Worm (Caenorhabditis elegans) whole organism, L1 larva: ENCODE measurements around the gene glb-1.

Experiments used
- C04F5.9 ChIP-seq: sonication (generic microtip); optimal IDR thresholded peaks from 2 replicates; lab custom pipeline; 2016; ENCODE audit warnings: missing genetic modification characterization, missing compliant biosample characterization
- C16A3.4 ChIP-seq: fragments of 150-350 bp; optimal IDR thresholded peaks from 2 replicates; lab custom pipeline; 2014; ENCODE audit warnings: missing biosample characterization, missing genetic modification characterization
- Y116A8C.19 ChIP-seq: sonication (generic microtip); optimal IDR thresholded peaks from 2 replicates; lab custom pipeline; 2016; ENCODE audit warnings: missing compliant biosample characterization, missing genetic modification characterization, borderline replicate concordance
- aha-1 ChIP-seq: fragments of 150-350 bp; optimal IDR thresholded peaks from 2 replicates; lab custom pipeline; 2014; ENCODE audit warnings: missing biosample characterization, missing genetic modification characterization
- ama-1 ChIP-seq: fragments of 150-350 bp; optimal IDR thresholded peaks from 2 replicates; lab custom pipeline; 2014
- blmp-1 ChIP-seq: fragments of 150-350 bp; optimal IDR thresholded peaks from 2 replicates; lab custom pipeline; 2014; ENCODE audit warnings: missing biosample characterization, missing genetic modification characterization
- ceh-63 ChIP-seq: fragments of 200-800 bp; sonication (Bioruptor generic); optimal IDR thresholded peaks from 2 replicates; lab custom pipeline; 2018; ENCODE audit warnings: mild to moderate bottlenecking, missing genetic modification characterization, missing compliant biosample characterization
- ceh-8 ChIP-seq: fragments of 200-800 bp; sonication (Bioruptor generic); optimal IDR thresholded peaks from 2 replicates; lab custom pipeline; 2018; ENCODE audit warnings: mild to moderate bottlenecking, missing genetic modification characterization, moderate library complexity, missing compliant biosample characterization
- ceh-82 ChIP-seq, 3 experiments: fragments of 150-350 bp in 1 of 3; sonication (generic microtip) in 2 of 3; optimal IDR thresholded peaks; 2 replicates each; lab custom pipeline; 2014 to 2017; ENCODE audit warnings: missing biosample characterization in 3 of 3, missing genetic modification characterization in 3 of 3
- ceh-90 ChIP-seq: sonication (generic microtip); optimal IDR thresholded peaks from 2 replicates; lab custom pipeline; 2016; ENCODE audit warnings: missing genetic modification characterization, missing compliant biosample characterization
- ces-1 ChIP-seq: fragments of 150-350 bp; optimal IDR thresholded peaks from 2 replicates; lab custom pipeline; 2014; ENCODE audit warnings: missing biosample characterization, missing genetic modification reagents, missing genetic modification characterization
- efl-3 ChIP-seq: fragments of 200-800 bp; sonication (Bioruptor generic); optimal IDR thresholded peaks from 2 replicates; lab custom pipeline; 2018; ENCODE audit warnings: mild to moderate bottlenecking, missing genetic modification characterization, missing compliant biosample characterization
- egl-27 ChIP-seq, 2 experiments: fragments of 150-350 bp in 1 of 2; sonication (generic microtip); optimal IDR thresholded peaks; 3 replicates each; lab custom pipeline; 2017 to 2018; ENCODE audit warnings: missing biosample characterization in 2 of 2, missing genetic modification characterization in 2 of 2, missing genetic modification reagents in 2 of 2
- elt-3 ChIP-seq, 6 experiments: fragments of 150-350 bp in 1 of 6; sonication (generic microtip); optimal IDR thresholded peaks; 2 replicates each; lab custom pipeline; 2017 to 2018; ENCODE audit warnings: missing biosample characterization in 6 of 6, missing genetic modification characterization in 6 of 6, inconsistent platforms in 1 of 6
- ets-5 ChIP-seq: fragments of 200-800 bp; sonication (Bioruptor generic); IDR thresholded peaks from 2 replicates; pipeline ENCODE4 v1.3.6; 2022; ENCODE audit warnings: missing genetic modification characterization, missing compliant biosample characterization
- fkh-10 ChIP-seq: sonication (generic microtip); optimal IDR thresholded peaks from 2 replicates; lab custom pipeline; 2017; ENCODE audit warnings: missing biosample characterization, missing genetic modification reagents, missing genetic modification characterization
- fkh-4 ChIP-seq: sonication (generic microtip); optimal IDR thresholded peaks from 2 replicates; lab custom pipeline; 2016; ENCODE audit warnings: missing compliant biosample characterization, missing genetic modification characterization, borderline replicate concordance
- fos-1 ChIP-seq: fragments of 150-350 bp; optimal IDR thresholded peaks from 2 replicates; lab custom pipeline; 2014; ENCODE audit warnings: missing biosample characterization, missing genetic modification characterization
- hlh-4 ChIP-seq: sonication (generic microtip); optimal IDR thresholded peaks from 2 replicates; lab custom pipeline; 2016; ENCODE audit warnings: mild to moderate bottlenecking, missing genetic modification characterization, missing compliant biosample characterization
- hpl-2 ChIP-seq: fragments of 150-350 bp; optimal IDR thresholded peaks from 2 replicates; lab custom pipeline; 2014; ENCODE audit warnings: missing biosample characterization, missing genetic modification reagents, missing genetic modification characterization
- irx-1 ChIP-seq: sonication (generic microtip); optimal IDR thresholded peaks from 2 replicates; lab custom pipeline; 2016; ENCODE audit warnings: missing genetic modification characterization, missing compliant biosample characterization
- lin-13 ChIP-seq: fragments of 150-350 bp; optimal IDR thresholded peaks from 2 replicates; lab custom pipeline; 2014; ENCODE audit warnings: missing biosample characterization, missing genetic modification reagents, missing genetic modification characterization
- lin-14 ChIP-seq: fragments of 200-800 bp; sonication (Bioruptor generic); optimal IDR thresholded peaks from 2 replicates; lab custom pipeline; 2018; ENCODE audit warnings: mild to moderate bottlenecking, missing genetic modification characterization, moderate library complexity, missing compliant biosample characterization
- lin-15B ChIP-seq: fragments of 150-350 bp; sonication (generic microtip); optimal IDR thresholded peaks from 3 replicates; lab custom pipeline; 2014; ENCODE audit warnings: missing biosample characterization, missing genetic modification characterization
- lir-3 ChIP-seq: sonication (generic microtip); optimal IDR thresholded peaks from 2 replicates; lab custom pipeline; 2016; ENCODE audit warnings: mild to moderate bottlenecking, missing genetic modification characterization, moderate library complexity, missing compliant biosample characterization; ENCODE audit not compliant: poor library complexity
- lsy-2 ChIP-seq, 2 experiments: fragments of 150-350 bp; optimal IDR thresholded peaks; 2 replicates each; lab custom pipeline; 2014; ENCODE audit warnings: missing biosample characterization in 2 of 2, missing genetic modification characterization in 2 of 2
- mab-9 ChIP-seq: fragments of 200-800 bp; sonication (Bioruptor generic); IDR thresholded peaks from 2 replicates; pipeline ENCODE4 v1.3.6; 2022; ENCODE audit warnings: missing genetic modification reagents, missing genetic modification characterization, missing compliant biosample characterization
- mef-2 ChIP-seq: fragments of 150-350 bp; optimal IDR thresholded peaks from 2 replicates; lab custom pipeline; 2014; ENCODE audit warnings: missing biosample characterization, missing genetic modification characterization
- nhr-11 ChIP-seq: fragments of 150-350 bp; optimal IDR thresholded peaks from 2 replicates; lab custom pipeline; 2014; ENCODE audit warnings: missing biosample characterization, missing genetic modification characterization
- nhr-19 ChIP-seq: fragments of 200-800 bp; sonication (Bioruptor generic); conservative IDR thresholded peaks from 2 replicates; pipeline ENCODE4 v1.3.6; 2022; ENCODE audit warnings: missing genetic modification characterization, missing compliant biosample characterization
- nhr-28 ChIP-seq: fragments of 150-350 bp; optimal IDR thresholded peaks from 2 replicates; lab custom pipeline; 2014; ENCODE audit warnings: missing biosample characterization, missing genetic modification characterization
- nhr-47 ChIP-seq: sonication (generic microtip); optimal IDR thresholded peaks from 2 replicates; lab custom pipeline; 2016; ENCODE audit warnings: mild to moderate bottlenecking, missing genetic modification characterization, moderate library complexity, missing compliant biosample characterization
- nhr-71 ChIP-seq: sonication (generic microtip); optimal IDR thresholded peaks from 2 replicates; lab custom pipeline; 2016; ENCODE audit warnings: mild to moderate bottlenecking, missing genetic modification characterization, moderate library complexity, missing compliant biosample characterization
- nhr-77 ChIP-seq: fragments of 150-350 bp; optimal IDR thresholded peaks from 2 replicates; lab custom pipeline; 2014; ENCODE audit warnings: missing biosample characterization, missing genetic modification characterization
- nhr-84 ChIP-seq: sonication (generic microtip); optimal IDR thresholded peaks from 2 replicates; lab custom pipeline; 2017; ENCODE audit warnings: missing biosample characterization, missing genetic modification characterization
- nhr-85 ChIP-seq: sonication (generic microtip); peaks from one replicate; lab custom pipeline; 2016; ENCODE audit warnings: missing genetic modification characterization, inconsistent platforms, missing compliant biosample characterization
- nhr-90 ChIP-seq: sonication (generic microtip); optimal IDR thresholded peaks from 2 replicates; lab custom pipeline; 2016; ENCODE audit warnings: mild to moderate bottlenecking, missing genetic modification characterization, missing compliant biosample characterization; ENCODE audit not compliant: poor library complexity
- pax-3 ChIP-seq: fragments of 200-800 bp; sonication (Bioruptor generic); optimal IDR thresholded peaks from 2 replicates; lab custom pipeline; 2018; ENCODE audit warnings: mild to moderate bottlenecking, missing genetic modification characterization, moderate library complexity, missing compliant biosample characterization
- pqm-1 ChIP-seq: sonication (generic microtip); optimal IDR thresholded peaks from 3 replicates; lab custom pipeline; 2017; ENCODE audit warnings: missing biosample characterization, missing genetic modification characterization
- rnt-1 ChIP-seq: sonication (generic microtip); optimal IDR thresholded peaks from 2 replicates; lab custom pipeline; 2016; ENCODE audit warnings: mild to moderate bottlenecking, missing genetic modification characterization, moderate library complexity, missing compliant biosample characterization
- skn-1 ChIP-seq: fragments of 150-350 bp; optimal IDR thresholded peaks from 2 replicates; lab custom pipeline; 2014; ENCODE audit warnings: missing biosample characterization, missing genetic modification characterization
- sox-4 ChIP-seq: sonication (generic microtip); optimal IDR thresholded peaks from 2 replicates; lab custom pipeline; 2016; ENCODE audit warnings: missing genetic modification characterization, missing compliant biosample characterization
- tbx-2 ChIP-seq: sonication (generic microtip); optimal IDR thresholded peaks from 2 replicates; lab custom pipeline; 2016; ENCODE audit warnings: missing genetic modification characterization, missing compliant biosample characterization
- unc-86 ChIP-seq: sonication (generic microtip); optimal IDR thresholded peaks from 2 replicates; lab custom pipeline; 2016; ENCODE audit warnings: missing genetic modification characterization, missing compliant biosample characterization
- unc-98 ChIP-seq: fragments of 200-800 bp; sonication (Bioruptor generic); IDR thresholded peaks from 2 replicates; pipeline ENCODE4 v1.3.6; 2022; ENCODE audit warnings: missing genetic modification characterization, missing compliant biosample characterization
- vab-15 ChIP-seq: sonication (generic microtip); optimal IDR thresholded peaks from 2 replicates; lab custom pipeline; 2017; ENCODE audit warnings: missing genotype, mild to moderate bottlenecking, missing genetic modification characterization, missing compliant biosample characterization
- zag-1 ChIP-seq: fragments of 150-350 bp; optimal IDR thresholded peaks from 2 replicates; lab custom pipeline; 2014; ENCODE audit warnings: missing biosample characterization, missing genetic modification characterization
- ztf-11 ChIP-seq, 2 experiments: sonication (generic microtip); optimal IDR thresholded peaks; 2 replicates each; lab custom pipeline; 2016 to 2017; ENCODE audit warnings: missing genetic modification characterization in 2 of 2, missing biosample characterization in 1 of 2, missing compliant biosample characterization in 1 of 2
- ztf-4 ChIP-seq: fragments of 150-350 bp; optimal IDR thresholded peaks from 2 replicates; lab custom pipeline; 2014; ENCODE audit warnings: missing biosample characterization, missing genetic modification characterization

Gene glb-1

DNA sequence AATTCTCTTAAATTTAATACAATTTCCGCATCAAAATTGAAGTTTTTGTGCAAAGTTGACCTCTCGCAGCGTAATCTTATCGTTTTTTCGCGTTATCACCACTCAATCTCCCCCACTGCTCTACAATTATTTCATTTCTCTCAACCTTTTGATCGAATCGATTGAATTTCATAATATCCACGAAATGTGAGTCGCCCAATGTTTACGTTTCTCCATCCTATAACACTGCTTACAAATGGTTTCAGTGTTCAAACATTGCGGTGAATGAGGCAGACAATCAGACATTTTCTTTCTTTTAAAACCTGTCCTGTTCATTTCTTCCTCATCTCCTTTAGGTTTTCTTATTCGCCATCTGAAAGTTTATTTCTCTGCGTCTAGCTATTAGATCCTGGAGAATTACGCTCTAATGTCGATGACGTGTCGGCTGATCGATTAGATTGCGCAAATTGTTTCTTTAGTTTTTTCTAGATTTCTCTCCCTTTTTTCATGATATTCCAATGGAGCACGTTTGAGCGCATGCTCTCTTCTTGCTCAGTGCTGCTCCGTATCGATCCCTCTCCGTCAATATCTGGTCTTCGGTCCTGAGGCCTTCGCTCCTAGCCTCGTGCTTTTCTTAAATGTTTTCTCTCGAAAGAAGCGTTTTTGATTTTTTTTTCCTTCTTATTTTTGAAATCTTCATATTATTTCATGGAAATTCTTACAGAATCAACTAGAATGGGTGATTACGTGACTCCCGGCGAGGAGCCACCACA lies 18.0 kb downstream of the glb-1 start, which contains the start of gene unc-32 (continued):
- TF ChIP-seq nhr-90 (tag; lab: Kevin White, UChicago) (no peak), fos-1 (tag; lab: Kevin White, UChicago) (peak; percentile 11), nhr-84 (no peak), lin-15B (tag; lab: Kevin White, UChicago) (peak; percentile 58)

DNA sequence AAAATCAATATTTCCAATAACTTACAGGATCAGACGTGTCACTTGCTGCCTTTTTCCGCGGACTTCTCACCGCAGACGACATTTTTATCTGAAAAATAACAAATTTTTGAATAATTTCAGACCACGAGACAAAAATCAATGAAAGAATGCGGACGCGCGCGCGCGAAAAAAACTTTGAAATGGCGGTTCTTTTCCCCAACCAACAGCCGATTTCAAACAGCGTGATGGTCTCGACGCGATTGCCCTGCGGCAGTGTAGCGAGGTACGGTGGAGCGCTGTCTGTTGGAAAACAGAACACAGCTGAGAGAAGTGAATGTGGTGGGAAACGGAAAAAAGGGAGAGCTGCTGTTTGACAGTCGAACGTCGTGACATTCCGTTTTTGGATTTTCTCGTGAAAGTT lies 19.0 kb downstream of the glb-1 start, which contains the start of gene lin-9:
Gene lin-9 (minus strand): TSS at position 88 of the 400 bp plus-strand sequence.
- TF ChIP-seq fkh-4 (tag; lab: Kevin White, UChicago): peak; percentile 80
- peak; percentile 98 for TF ChIP-seq rnt-1 (tag; lab: Kevin White, UChicago)
- TF ChIP-seq hpl-2 (GFP tag; lab: Kevin White, UChicago): peak; percentile 66
- TF ChIP-seq nhr-85 (tag; lab: Kevin White, UChicago): peak; percentile 96
- peak; percentile 98 for TF ChIP-seq nhr-47 (tag; lab: Kevin White, UChicago)
- peak; percentile 80 for TF ChIP-seq lir-3
- TF ChIP-seq hlh-4: no peak
- no peak for TF ChIP-seq zag-1 (tag; lab: Kevin White, UChicago)
- TF ChIP-seq egl-27 (tag; optimal IDR thresholded peaks at IDR 0.05; lab: Kevin White, UChicago): peak; percentile 20 to 37
- TF ChIP-seq ceh-90 (tag; lab: Kevin White, UChicago): peak; percentile 56
- no peak for TF ChIP-seq ces-1 (GFP tag; lab: Kevin White, UChicago)
- no peak for TF ChIP-seq nhr-28 (tag; lab: Kevin White, UChicago)
- peak; percentile 52; the same call in 1 of the 2 replicates for TF ChIP-seq unc-98 (GFP tag; lab: Robert Waterston, UW)
- TF ChIP-seq ceh-82 (tag; optimal IDR thresholded peaks at IDR 0.05; lab: Kevin White, UChicago): peak; percentile 90 to 98 (median 95)
- TF ChIP-seq nhr-90 (tag; lab: Kevin White, UChicago): peak; percentile 96
- peak; percentile 91 for TF ChIP-seq nhr-77 (tag; lab: Kevin White, UChicago)
- TF ChIP-seq Y116A8C.19 (tag; lab: Kevin White, UChicago): no peak
- peak; percentile 94 for TF ChIP-seq skn-1 (tag; lab: Kevin White, UChicago)
- TF ChIP-seq aha-1 (tag; lab: Kevin White, UChicago): peak; percentile 50
- TF ChIP-seq lin-15B (tag; lab: Kevin White, UChicago): peak; percentile 98
- peak in 4 of 6 experiments; percentile 61 to 90 (median 74) for TF ChIP-seq elt-3 (tag; optimal IDR thresholded peaks at IDR 0.05; lab: Kevin White, UChicago)
- peak; percentile 92 for TF ChIP-seq blmp-1 (tag; lab: Kevin White, UChicago)
- no peak for TF ChIP-seq ama-1 (lab: Kevin White, UChicago)
- TF ChIP-seq ets-5 (GFP tag; lab: Robert Waterston, UW): no peak
- TF ChIP-seq mab-9 (GFP tag; lab: Robert Waterston, UW): peak; percentile 93
- peak; percentile 94 for TF ChIP-seq pax-3
- peak; percentile 98 for TF ChIP-seq lin-13 (GFP tag; lab: Kevin White, UChicago)
- TF ChIP-seq fkh-10: peak; percentile 85
- peak; percentile 96 for TF ChIP-seq tbx-2 (tag; lab: Kevin White, UChicago)
- peak; percentile 97 for TF ChIP-seq nhr-19 (GFP tag; lab: Robert Waterston, UW)
- TF ChIP-seq unc-86 (tag; lab: Kevin White, UChicago): peak; percentile 95
- TF ChIP-seq vab-15 (tag; lab: Kevin White, UChicago): peak; percentile 62
- peak; percentile 43 for TF ChIP-seq mef-2 (tag; lab: Kevin White, UChicago)
- peak; percentile 94 for TF ChIP-seq ztf-4
- peak; percentile 100 for TF ChIP-seq lsy-2 (tag; optimal IDR thresholded peaks at IDR 0.05; lab: Kevin White, UChicago)
- peak; percentile 98 for TF ChIP-seq nhr-71 (tag; lab: Kevin White, UChicago)
- TF ChIP-seq pqm-1 (tag; lab: Kevin White, UChicago): no peak
- peak; percentile 88 for TF ChIP-seq nhr-11 (tag; lab: Kevin White, UChicago)
- peak in 1 of 2 experiments; percentile 90 for TF ChIP-seq ztf-11 (tag; optimal IDR thresholded peaks at IDR 0.05; lab: Kevin White, UChicago)
- peak; percentile 97 for TF ChIP-seq irx-1 (tag; lab: Kevin White, UChicago)
- peak; percentile 93 for TF ChIP-seq ceh-8 (GFP tag; lab: Kevin White, UChicago)
- TF ChIP-seq ceh-63 (GFP tag; lab: Kevin White, UChicago): no peak
- peak; percentile 99 for TF ChIP-seq lin-14
- peak; percentile 100 for TF ChIP-seq C04F5.9 (tag; lab: Kevin White, UChicago)
- peak; percentile 86 for TF ChIP-seq sox-4 (tag; lab: Kevin White, UChicago)
- TF ChIP-seq C16A3.4 (tag; lab: Kevin White, UChicago): peak; percentile 94
- peak; percentile 81 for TF ChIP-seq efl-3 (GFP tag; lab: Kevin White, UChicago)
